Fruit fly (Drosophila melanogaster) whole organism, wandering third instar larva: Measurements from ENCODE around the gene CG31206.
"Not testable (repeated sequence)": the region's sequence is repeated elsewhere in the genome, so short reads cannot be mapped to it uniquely, and the experiment has no call there.

ENCODE experiments used
- CG32264 ChIP-seq: fragments of 200-800 bp; sonication (Bioruptor generic); optimal IDR thresholded peaks from 2 replicates; lab custom pipeline; 2016; ENCODE audit warnings: missing biosample characterization, missing genetic modification characterization
- CG9705 ChIP-seq: fragments of 200-800 bp; sonication (Bioruptor generic); optimal IDR thresholded peaks from 2 replicates; lab custom pipeline; 2018; ENCODE audit warnings: missing biosample characterization, mild to moderate bottlenecking, missing genetic modification characterization
- CrebA ChIP-seq: fragments of 200-800 bp; sonication (Bioruptor generic); optimal IDR thresholded peaks from 2 replicates; lab custom pipeline; 2016; ENCODE audit warnings: missing biosample characterization, mild to moderate bottlenecking, missing genetic modification characterization, borderline replicate concordance
- Dfd ChIP-seq: fragments of >200 bp; optimal IDR thresholded peaks from 2 replicates; lab custom pipeline; 2017; ENCODE audit warnings: missing biosample characterization, missing genetic modification characterization
- GATAd ChIP-seq: sonication (Bioruptor generic); optimal IDR thresholded peaks from 2 replicates; lab custom pipeline; 2016; ENCODE audit warnings: missing biosample characterization, missing genetic modification characterization
- Hnf4 ChIP-seq: fragments of 200-800 bp; sonication (Bioruptor generic); optimal IDR thresholded peaks from 2 replicates; lab custom pipeline; 2016; ENCODE audit warnings: missing biosample characterization, mild to moderate bottlenecking, missing genetic modification characterization
- Hr78 ChIP-seq: fragments of >200 bp; optimal IDR thresholded peaks from 2 replicates; lab custom pipeline; 2017; ENCODE audit warnings: missing biosample characterization, missing genetic modification characterization
- Hr83 ChIP-seq: fragments of 200-300 bp; sonication (Bioruptor generic); optimal IDR thresholded peaks from 2 replicates; lab custom pipeline; 2016; ENCODE audit warnings: missing biosample characterization, mild to moderate bottlenecking, missing genetic modification characterization, moderate library complexity; ENCODE audit not compliant: poor library complexity, severe bottlenecking
- Jra ChIP-seq: sonication (Bioruptor generic); optimal IDR thresholded peaks from 2 replicates; lab custom pipeline; 2016; ENCODE audit warnings: missing biosample characterization, missing genetic modification characterization
- Mio ChIP-seq: sonication (Bioruptor generic); optimal IDR thresholded peaks from 2 replicates; lab custom pipeline; 2016; ENCODE audit warnings: missing biosample characterization, missing genetic modification characterization
- Myc ChIP-seq: fragments of >200 bp; optimal IDR thresholded peaks from 2 replicates; lab custom pipeline; 2017
- N ChIP-seq: fragments of >200 bp; optimal IDR thresholded peaks from 2 replicates; lab custom pipeline; 2018; ENCODE audit warnings: missing biosample characterization, missing external identifiers, missing genetic modification characterization
- Rel ChIP-seq, 2 experiments: fragments of 200-800 bp; sonication (Bioruptor generic) in 1 of 2; optimal IDR thresholded peaks; 2 replicates in 1 of 2; 3 replicates in 1 of 2; lab custom pipeline; 2016 to 2019; ENCODE audit warnings: mild to moderate bottlenecking in 2 of 2, missing biosample characterization in 2 of 2, missing genetic modification characterization in 2 of 2, moderate library complexity in 1 of 2
- Sp1 ChIP-seq: fragments of 200-800 bp; sonication (Bioruptor generic); optimal IDR thresholded peaks from 3 replicates; lab custom pipeline; 2019; ENCODE audit warnings: missing biosample characterization, mild to moderate bottlenecking, missing genetic modification characterization, moderate library complexity
- Vsx2 ChIP-seq: fragments of 200-300, 225-300 bp; sonication (Bioruptor generic); optimal IDR thresholded peaks from 2 replicates; lab custom pipeline; 2018; ENCODE audit warnings: missing biosample characterization, missing genetic modification characterization; ENCODE audit not compliant: partially characterized antibody
- brk ChIP-seq: fragments of 200-800 bp; sonication (Bioruptor generic); optimal IDR thresholded peaks from 2 replicates; lab custom pipeline; 2016; ENCODE audit warnings: missing biosample characterization, mild to moderate bottlenecking, missing genetic modification characterization
- dl ChIP-seq, 2 experiments: fragments of 175-275, 200-275 bp in 1 of 2; fragments of 200-275 bp in 1 of 2; sonication (Bioruptor generic); optimal IDR thresholded peaks; lab custom pipeline; 2018; ENCODE audit warnings: mild to moderate bottlenecking in 2 of 2, missing biosample characterization in 2 of 2, missing genetic modification characterization in 2 of 2, moderate library complexity in 2 of 2; ENCODE audit not compliant: partially characterized antibody in 2 of 2, insufficient read depth in 1 of 2
- dmrt93B ChIP-seq: fragments of 200-800 bp; sonication (Bioruptor generic); optimal IDR thresholded peaks from 2 replicates; lab custom pipeline; 2018; ENCODE audit warnings: missing biosample characterization, mild to moderate bottlenecking, missing genetic modification characterization
- dsf ChIP-seq: sonication (Bioruptor generic); optimal IDR thresholded peaks from 2 replicates; lab custom pipeline; 2016; ENCODE audit warnings: missing biosample characterization, missing genetic modification characterization, borderline replicate concordance
- ey ChIP-seq: fragments of 200-800 bp; sonication (Bioruptor generic); optimal IDR thresholded peaks from 2 replicates; lab custom pipeline; 2016; ENCODE audit warnings: missing biosample characterization, missing genetic modification characterization
- foxo ChIP-seq, 2 experiments: fragments of 200-800 bp; sonication (Bioruptor generic); optimal IDR thresholded peaks; 2 replicates in 1 of 2; 3 replicates in 1 of 2; lab custom pipeline; 2016 to 2017; ENCODE audit warnings: missing biosample characterization in 2 of 2, missing genetic modification characterization in 2 of 2
- fru ChIP-seq: fragments of 200-800 bp; sonication (Bioruptor generic); optimal IDR thresholded peaks from 3 replicates; lab custom pipeline; 2016; ENCODE audit warnings: missing biosample characterization, mild to moderate bottlenecking, missing genetic modification characterization
- h ChIP-seq: fragments of 200-800 bp; sonication (Bioruptor generic); optimal IDR thresholded peaks from 3 replicates; lab custom pipeline; 2016; ENCODE audit warnings: missing biosample characterization, mild to moderate bottlenecking, missing genetic modification characterization
- jim ChIP-seq: fragments of 175-275, 200-325 bp; sonication (Bioruptor generic); optimal IDR thresholded peaks from 2 replicates; lab custom pipeline; 2016; ENCODE audit warnings: missing biosample characterization, mild to moderate bottlenecking, missing genetic modification characterization
- pan ChIP-seq: fragments of >200 bp; optimal IDR thresholded peaks from 2 replicates; lab custom pipeline; 2017
- rgr ChIP-seq: fragments of 200-800 bp; sonication (Bioruptor generic); optimal IDR thresholded peaks from 3 replicates; lab custom pipeline; 2016; ENCODE audit warnings: missing biosample characterization, mild to moderate bottlenecking, missing genetic modification characterization
- sage ChIP-seq: fragments of 200-800 bp; sonication (Bioruptor generic); optimal IDR thresholded peaks from 2 replicates; lab custom pipeline; 2016; ENCODE audit warnings: missing biosample characterization, mild to moderate bottlenecking, missing genetic modification characterization
- sv ChIP-seq: fragments of 200-800 bp; sonication (Bioruptor generic); optimal IDR thresholded peaks from 3 replicates; lab custom pipeline; 2016; ENCODE audit warnings: missing biosample characterization, missing genetic modification characterization
- tai ChIP-seq: sonication (Bioruptor generic); optimal IDR thresholded peaks from 2 replicates; lab custom pipeline; 2016; ENCODE audit warnings: missing biosample characterization, missing genetic modification characterization
- usp ChIP-seq: fragments of >200 bp; optimal IDR thresholded peaks from 2 replicates; lab custom pipeline; 2017; ENCODE audit warnings: missing biosample characterization, missing genetic modification characterization
- woc ChIP-seq: sonication (Bioruptor generic); optimal IDR thresholded peaks from 2 replicates; lab custom pipeline; 2016; ENCODE audit warnings: missing biosample characterization, mild to moderate bottlenecking, missing genetic modification characterization

CG31206 gene

DNA sequence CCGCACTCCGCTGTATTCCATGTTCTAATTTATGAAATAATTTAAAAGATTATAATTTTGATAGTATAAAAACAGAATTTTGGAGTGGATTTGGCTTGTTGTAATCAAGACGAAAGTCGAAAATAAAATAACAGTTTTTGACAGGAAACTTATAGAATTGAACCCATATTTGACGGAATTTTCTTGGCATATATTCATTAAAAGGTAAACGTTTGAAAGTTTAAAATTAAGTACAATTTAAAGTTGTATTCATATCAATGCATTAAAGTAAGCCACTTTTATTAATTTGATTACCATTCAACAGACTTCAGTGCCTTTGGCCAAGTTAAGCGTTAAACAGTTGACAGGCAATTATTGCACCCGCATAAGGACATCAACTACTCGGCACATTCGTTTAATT, at the start of gene CG31206:
Gene CG31206 (minus strand): TSS at position 101 of the 400 bp plus-strand sequence.
- TF ChIP-seq CG32264: no peak
- TF ChIP-seq ey: no peak
- no peak for TF ChIP-seq foxo (GFP tag; optimal IDR thresholded peaks at IDR 0.05; lab: Kevin White, UChicago)
- TF ChIP-seq Rel (GFP tag; optimal IDR thresholded peaks at IDR 0.05; lab: Kevin White, UChicago): no peak
- no peak for TF ChIP-seq Rel (tag; optimal IDR thresholded peaks at IDR 0.05; lab: Kevin White, UChicago)
- no peak for TF ChIP-seq usp (GFP tag; lab: Kevin White, UChicago)
- no peak for TF ChIP-seq dl (GFP tag; optimal IDR thresholded peaks at IDR 0.05; lab: Kevin White, UChicago; ENCODE audit: insufficient read depth in 1 of 2, partially characterized antibody in 2 of 2)
- no peak for TF ChIP-seq Hr78 (GFP tag; lab: Kevin White, UChicago)
- TF ChIP-seq sv: no peak
- no peak for TF ChIP-seq Vsx2 (GFP tag; lab: Kevin White, UChicago)
- no peak for TF ChIP-seq Hr83 (GFP tag; lab: Kevin White, UChicago)
- TF ChIP-seq woc (GFP tag; lab: Kevin White, UChicago): no peak
- no peak for TF ChIP-seq Hnf4 (GFP tag; lab: Kevin White, UChicago)
- no peak for TF ChIP-seq dmrt93B (GFP tag; lab: Kevin White, UChicago)
- no peak for TF ChIP-seq rgr
- no peak for TF ChIP-seq N (GFP tag; lab: Kevin White, UChicago)
- no peak for TF ChIP-seq brk (GFP tag; lab: Kevin White, UChicago)
- TF ChIP-seq, all 38 proteins: peak for 0

DNA sequence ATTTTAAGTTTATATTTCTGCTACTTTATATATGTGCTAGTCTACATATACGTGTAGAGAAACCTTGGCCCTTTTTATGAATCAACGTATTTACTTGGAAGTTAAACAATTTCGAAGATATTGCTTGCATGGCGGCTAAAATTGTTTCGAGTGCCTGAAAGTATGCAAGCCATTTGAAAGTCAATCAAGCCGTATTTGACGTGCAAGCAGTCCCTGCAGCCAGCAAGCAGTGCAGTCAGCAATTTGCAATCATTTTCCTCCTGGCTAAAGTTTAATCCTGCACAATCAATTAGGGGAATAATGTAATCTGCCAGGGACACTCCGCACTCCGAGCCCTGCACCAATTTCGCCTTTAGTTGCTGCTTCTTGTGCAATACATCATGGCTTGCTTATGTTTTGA, 46.9 kb upstream of the CG31206 start:
- TF ChIP-seq Dfd (no peak), sage (GFP tag; lab: Kevin White, UChicago) (no peak), N (GFP tag; lab: Kevin White, UChicago) (peak; percentile 48)

DNA sequence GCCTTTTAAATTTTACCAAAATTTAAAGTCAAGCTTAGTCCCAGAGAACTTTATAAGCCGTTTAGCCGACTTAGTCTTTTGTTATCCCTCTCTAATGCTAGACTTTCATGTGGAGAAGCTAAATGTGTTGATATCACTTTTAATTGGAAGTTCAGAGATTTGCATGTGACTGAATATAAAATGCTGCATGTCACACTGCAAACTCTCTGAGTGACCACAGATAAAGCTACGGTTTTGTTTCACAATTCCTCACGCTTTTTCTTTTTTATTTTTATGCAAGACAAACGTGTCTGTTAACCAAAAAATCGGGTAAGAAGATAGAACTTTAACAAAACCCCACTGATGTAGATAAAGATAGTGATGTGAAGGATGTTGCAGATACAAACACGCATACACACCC, 16.6 kb upstream of the CG31206 start:
- TF ChIP-seq foxo (GFP tag; optimal IDR thresholded peaks at IDR 0.05; lab: Kevin White, UChicago) (no peak), Myc (no peak), Hnf4 (GFP tag; lab: Kevin White, UChicago) (no peak), brk (GFP tag; lab: Kevin White, UChicago) (no peak), Hr83 (GFP tag; lab: Kevin White, UChicago) (no peak), Sp1 (no peak), h (GFP tag; lab: Kevin White, UChicago) (no peak), dl (GFP tag; optimal IDR thresholded peaks at IDR 0.05; lab: Kevin White, UChicago; ENCODE audit: insufficient read depth in 1 of 2, partially characterized antibody in 2 of 2) (no peak), CrebA (GFP tag; lab: Kevin White, UChicago) (no peak), sv (no peak)

DNA sequence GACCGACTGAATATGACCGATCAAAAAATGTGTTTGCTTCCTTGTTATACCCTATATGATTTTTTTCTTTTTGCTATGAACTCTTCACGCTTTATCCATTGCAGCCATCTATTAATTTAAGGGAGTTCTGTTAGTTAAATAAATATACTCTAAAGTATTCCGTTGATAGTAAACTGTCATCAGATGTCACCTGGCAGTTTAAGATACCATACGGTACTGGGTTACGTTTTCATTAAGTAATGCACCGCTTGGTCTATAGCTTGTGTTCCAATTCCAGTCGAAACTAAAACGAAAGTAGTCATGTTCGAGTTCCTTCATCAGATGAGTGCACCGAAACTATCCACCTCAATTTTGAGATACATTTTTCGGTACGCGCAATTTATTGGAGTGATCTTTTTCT, 13.0 kb upstream of the CG31206 start, which contains the start of gene Gr92a:
Gene Gr92a (plus strand): TSS at position 301 of the 400 bp plus-strand sequence.
- no peak for TF ChIP-seq tai (GFP tag; lab: Kevin White, UChicago)
- TF ChIP-seq fru: no peak
- no peak for TF ChIP-seq CrebA (GFP tag; lab: Kevin White, UChicago)
- no peak for TF ChIP-seq Jra (GFP tag; lab: Kevin White, UChicago)
- no peak for TF ChIP-seq pan (lab: Kevin White, UChicago)
- TF ChIP-seq Sp1: no peak
- no peak for TF ChIP-seq Hnf4 (GFP tag; lab: Kevin White, UChicago)
- TF ChIP-seq Hr78 (GFP tag; lab: Kevin White, UChicago): no peak

DNA sequence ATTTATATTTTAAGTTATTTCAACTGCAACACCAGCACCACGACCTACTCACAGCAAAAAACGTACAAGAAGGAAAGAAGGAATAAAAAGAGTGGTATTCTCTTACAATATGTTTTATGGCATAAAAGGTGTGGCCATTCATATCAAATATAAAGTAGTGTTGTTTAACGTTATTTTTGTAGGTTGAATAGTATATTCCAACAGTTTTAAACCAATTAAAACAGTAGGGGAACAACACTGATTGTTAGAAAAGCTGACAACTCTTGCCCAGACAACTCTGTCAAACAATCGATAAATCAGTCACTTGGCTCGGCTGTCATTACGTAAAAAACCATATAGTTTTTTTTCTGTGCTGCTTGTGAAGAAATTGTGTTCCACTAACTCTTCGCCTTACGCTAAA, 6.8 kb upstream of the CG31206 start, which contains the start of gene CG10887:
Gene CG10887 (plus strand): TSS at position 301 of the 400 bp plus-strand sequence.
- not testable (repeated sequence) for TF ChIP-seq Rel (GFP tag; optimal IDR thresholded peaks at IDR 0.05; lab: Kevin White, UChicago); Rel (tag; optimal IDR thresholded peaks at IDR 0.05; lab: Kevin White, UChicago); jim; h (GFP tag; lab: Kevin White, UChicago)

DNA sequence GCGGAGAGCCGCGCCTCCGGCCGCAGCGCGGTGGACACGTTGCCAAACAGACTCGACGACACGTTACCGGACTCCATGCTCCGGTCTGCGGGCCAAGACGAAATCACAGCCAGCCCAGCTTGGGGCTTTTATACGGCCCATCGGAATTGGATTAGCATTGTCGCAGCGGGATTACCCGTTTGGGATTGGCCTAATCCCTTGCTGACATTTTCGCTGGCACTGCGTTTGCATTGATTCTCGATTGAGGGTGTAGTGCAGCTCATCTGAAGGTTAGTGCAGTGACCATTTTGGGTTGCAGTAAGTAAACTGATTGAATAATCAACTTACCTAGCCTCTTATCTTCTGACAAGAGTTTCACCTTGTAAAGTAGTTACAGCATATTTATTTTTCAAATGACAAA, 25.4 kb downstream of the CG31206 start, which contains the start of gene Rh3:
Gene Rh3 (minus strand): TSS at position 101 of the 400 bp plus-strand sequence.
- TF ChIP-seq Vsx2 (GFP tag; lab: Kevin White, UChicago) (no peak), dmrt93B (GFP tag; lab: Kevin White, UChicago) (no peak), Dfd (no peak), rgr (no peak), GATAd (GFP tag; lab: Kevin White, UChicago) (no peak), dl (GFP tag; optimal IDR thresholded peaks at IDR 0.05; lab: Kevin White, UChicago; ENCODE audit: insufficient read depth in 1 of 2, partially characterized antibody in 2 of 2) (no peak), woc (GFP tag; lab: Kevin White, UChicago) (no peak), dsf (GFP tag; lab: Kevin White, UChicago) (no peak), Myc (no peak), N (GFP tag; lab: Kevin White, UChicago) (no peak), CG9705 (GFP tag; lab: Kevin White, UChicago) (no peak), fru (no peak), jim (no peak), foxo (GFP tag; optimal IDR thresholded peaks at IDR 0.05; lab: Kevin White, UChicago) (no peak), sv (no peak), brk (GFP tag; lab: Kevin White, UChicago) (no peak), Sp1 (no peak), Jra (GFP tag; lab: Kevin White, UChicago) (no peak), Mio (no peak), sage (GFP tag; lab: Kevin White, UChicago) (no peak)
